Worm (Caenorhabditis elegans) whole organism, late embryonic: ENCODE data around the gene paml-1.

ENCODE experiments used
- hlh-8 ChIP-seq: sonication (generic microtip); optimal IDR thresholded peaks from 2 replicates; lab custom pipeline; 2016; ENCODE audit warnings: missing genotype, missing genetic modification characterization, missing compliant biosample characterization
- lin-11 ChIP-seq: fragments of 200-800 bp; sonication (Bioruptor generic); optimal IDR thresholded peaks from 2 replicates; lab custom pipeline; 2018; ENCODE audit warnings: mild to moderate bottlenecking, missing genetic modification characterization, missing compliant biosample characterization

DNA sequence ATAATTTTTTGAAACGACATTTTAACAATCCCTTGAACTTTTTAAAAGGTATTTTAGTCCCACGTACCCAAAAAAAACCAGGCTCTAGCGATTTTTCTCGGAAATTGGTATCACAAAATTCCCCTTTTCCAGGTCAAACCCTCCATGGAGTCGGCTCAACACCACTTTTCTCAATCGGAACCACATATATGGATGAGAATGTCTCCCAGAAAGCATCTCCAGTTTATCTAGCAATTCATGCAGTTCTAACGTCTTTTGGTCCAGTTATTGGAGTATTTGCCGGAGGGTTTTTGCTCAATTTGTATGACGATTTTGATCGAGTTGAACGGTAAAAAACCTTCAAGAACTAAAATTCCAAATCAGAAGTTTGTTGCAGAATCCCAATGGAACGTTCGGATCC is 6.2 kb upstream of the paml-1 start:
- TF ChIP-seq hlh-8 (tag; lab: Kevin White, UChicago) (no peak), lin-11 (tag; lab: Kevin White, UChicago) (no peak)
